Worm (Caenorhabditis elegans) whole organism, early embryonic: ENCODE measurements around the gene flp-25.

Experiments used
- B0310.2 ChIP-seq: sonication (generic microtip); optimal IDR thresholded peaks from 2 replicates; lab custom pipeline; 2016; ENCODE audit warnings: mild to moderate bottlenecking, missing genetic modification characterization, missing compliant biosample characterization
- F13C5.2 ChIP-seq: sonication (generic microtip); optimal IDR thresholded peaks from 2 replicates; lab custom pipeline; 2017; ENCODE audit warnings: mild to moderate bottlenecking, missing genetic modification characterization, inconsistent platforms, missing compliant biosample characterization
- aly-1 ChIP-seq: sonication (generic microtip); optimal IDR thresholded peaks from 2 replicates; lab custom pipeline; 2016; ENCODE audit warnings: missing genetic modification characterization, missing compliant biosample characterization
- ama-1 ChIP-seq: fragments of 150-350 bp; optimal IDR thresholded peaks from 2 replicates; lab custom pipeline; 2014
- ceh-13 ChIP-seq: fragments of 200-800 bp; sonication (Bioruptor generic); optimal IDR thresholded peaks from 2 replicates; lab custom pipeline; 2018; ENCODE audit warnings: mild to moderate bottlenecking, missing genetic modification characterization, missing compliant biosample characterization
- ceh-36 ChIP-seq: sonication (generic microtip); optimal IDR thresholded peaks from 2 replicates; lab custom pipeline; 2016; ENCODE audit warnings: missing genetic modification characterization, inconsistent platforms, missing compliant biosample characterization
- ets-7 ChIP-seq: sonication (generic microtip); optimal IDR thresholded peaks from 2 replicates; lab custom pipeline; 2016; ENCODE audit warnings: missing genotype, missing genetic modification characterization, missing compliant biosample characterization
- flt-1 ChIP-seq: fragments of 200-800 bp; sonication (Bioruptor generic); IDR thresholded peaks from 2 replicates; pipeline ENCODE4 v1.3.6; 2022; ENCODE audit warnings: missing genetic modification characterization, missing compliant biosample characterization
- hmbx-1 ChIP-seq: sonication (generic microtip); optimal IDR thresholded peaks from 2 replicates; lab custom pipeline; 2016; ENCODE audit warnings: mild to moderate bottlenecking, missing genetic modification characterization, missing compliant biosample characterization
- hmg-4 ChIP-seq: fragments of 200-800 bp; sonication (Bioruptor generic); optimal IDR thresholded peaks from 2 replicates; lab custom pipeline; 2018; ENCODE audit warnings: mild to moderate bottlenecking, missing genetic modification characterization, missing compliant biosample characterization
- hnd-1 ChIP-seq: sonication (generic microtip); optimal IDR thresholded peaks from 2 replicates; lab custom pipeline; 2016; ENCODE audit warnings: missing genetic modification characterization, missing compliant biosample characterization
- pes-1 ChIP-seq: fragments of 200-800 bp; sonication (Bioruptor generic); IDR thresholded peaks from 2 replicates; pipeline ENCODE4 v1.3.6; 2022; ENCODE audit warnings: missing genetic modification reagents, missing genetic modification characterization, missing compliant biosample characterization
- scrt-1 ChIP-seq: fragments of 200-800 bp; sonication (Bioruptor generic); IDR thresholded peaks from 2 replicates; pipeline ENCODE4 v1.3.6; 2022; ENCODE audit warnings: missing genetic modification characterization, missing compliant biosample characterization
- sea-1 ChIP-seq: fragments of 200-800 bp; sonication (Bioruptor generic); conservative IDR thresholded peaks from 2 replicates; pipeline ENCODE4 v1.3.6; 2022; ENCODE audit warnings: missing genetic modification characterization, missing compliant biosample characterization
- tbx-11 ChIP-seq: fragments of 200-800 bp; sonication (Bioruptor generic); IDR thresholded peaks from 2 replicates; pipeline ENCODE4 v1.3.6; 2022; ENCODE audit warnings: missing genetic modification characterization, missing compliant biosample characterization
- tbx-37 ChIP-seq: fragments of 200-800 bp; sonication (Bioruptor generic); conservative IDR thresholded peaks from 2 replicates; pipeline ENCODE4 v1.3.6; 2022; ENCODE audit warnings: missing genetic modification reagents, missing genetic modification characterization, missing compliant biosample characterization
- tra-4 ChIP-seq: sonication (generic microtip); optimal IDR thresholded peaks from 2 replicates; lab custom pipeline; 2017; ENCODE audit warnings: missing genetic modification characterization, missing compliant biosample characterization

Gene flp-25

ce11 chrIII:9326528-9326927 is 34.8 kb upstream of the flp-25 start:
- TF ChIP-seq sea-1 (GFP tag; lab: Robert Waterston, UW) (no peak), hmbx-1 (no peak), scrt-1 (no peak), tbx-11 (GFP tag; lab: Robert Waterston, UW) (no peak), ets-7 (tag; lab: Kevin White, UChicago) (no peak), ama-1 (lab: Kevin White, UChicago) (no peak), ceh-13 (GFP tag; lab: Kevin White, UChicago) (no peak)

ce11 chrIII:9327910-9328309 is 33.4 kb upstream of the flp-25 start:
- no peak for TF ChIP-seq scrt-1
- no peak for TF ChIP-seq ceh-36 (tag; lab: Kevin White, UChicago)
- no peak for TF ChIP-seq pes-1 (GFP tag; lab: Robert Waterston, UW)
- no peak for TF ChIP-seq hnd-1 (tag; lab: Kevin White, UChicago)
- no peak for TF ChIP-seq B0310.2
- no peak for TF ChIP-seq tbx-11 (GFP tag; lab: Robert Waterston, UW)
- TF ChIP-seq tbx-37 (GFP tag; lab: Robert Waterston, UW) = no peak
- no peak for TF ChIP-seq flt-1 (GFP tag; lab: Robert Waterston, UW)
- no peak for TF ChIP-seq F13C5.2 (tag; lab: Kevin White, UChicago)
- no peak for TF ChIP-seq ceh-13 (GFP tag; lab: Kevin White, UChicago)
- TF ChIP-seq ets-7 (tag; lab: Kevin White, UChicago) = no peak
- no peak for TF ChIP-seq tra-4 (tag; lab: Kevin White, UChicago)
- no peak for TF ChIP-seq hmg-4
- no peak for TF ChIP-seq aly-1
- no peak for TF ChIP-seq sea-1 (GFP tag; lab: Robert Waterston, UW)
- no peak for TF ChIP-seq ama-1 (lab: Kevin White, UChicago)

ce11 chrIII:9328732-9329131 is 32.6 kb upstream of the flp-25 start:
- TF ChIP-seq ama-1 (lab: Kevin White, UChicago) (no peak), hmbx-1 (no peak), ceh-36 (tag; lab: Kevin White, UChicago) (no peak), F13C5.2 (tag; lab: Kevin White, UChicago) (no peak), hnd-1 (tag; lab: Kevin White, UChicago) (no peak), tbx-11 (GFP tag; lab: Robert Waterston, UW) (no peak), scrt-1 (no peak), pes-1 (GFP tag; lab: Robert Waterston, UW) (no peak)

- TF ChIP-seq ceh-36 (tag; lab: Kevin White, UChicago) (no peak), hmbx-1 (no peak), ama-1 (lab: Kevin White, UChicago) (no peak), ceh-13 (GFP tag; lab: Kevin White, UChicago) (no peak), tbx-11 (GFP tag; lab: Robert Waterston, UW) (no peak), aly-1 (no peak), tra-4 (tag; lab: Kevin White, UChicago) (no peak), tbx-37 (GFP tag; lab: Robert Waterston, UW) (no peak), pes-1 (GFP tag; lab: Robert Waterston, UW) (no peak), ets-7 (tag; lab: Kevin White, UChicago) (no peak)
These were observed 32.1 kb upstream of the flp-25 start, which contains the start of gene C40H1.3 for ce11 chrIII:9329266-9329665. C40H1.3 (minus strand) TSS chrIII:9329366.

ce11 chrIII:9329790-9330366 is 31.4 kb upstream of the flp-25 start, which contains the start of gene ttr-5:
ttr-5 (plus strand) TSS chrIII:9330316.
- TF ChIP-seq F13C5.2 (tag; lab: Kevin White, UChicago) (no peak), tbx-11 (GFP tag; lab: Robert Waterston, UW) (no peak), ceh-13 (GFP tag; lab: Kevin White, UChicago) (no peak), aly-1 (no peak), hmg-4 (no peak), B0310.2 (no peak), ets-7 (tag; lab: Kevin White, UChicago) (no peak), flt-1 (GFP tag; lab: Robert Waterston, UW) (no peak), hnd-1 (tag; lab: Kevin White, UChicago) (no peak), pes-1 (GFP tag; lab: Robert Waterston, UW) (no peak), ceh-36 (tag; lab: Kevin White, UChicago) (no peak), tbx-37 (GFP tag; lab: Robert Waterston, UW) (no peak), tra-4 (tag; lab: Kevin White, UChicago) (no peak), hmbx-1 (no peak)

ce11 chrIII:9331084-9331564 is 30.2 kb upstream of the flp-25 start, which contains the start of gene ufc-1:
ufc-1 (plus strand) TSS chrIII:9331514.
- TF ChIP-seq aly-1 = no peak
- no peak for TF ChIP-seq tbx-37 (GFP tag; lab: Robert Waterston, UW)
- TF ChIP-seq F13C5.2 (tag; lab: Kevin White, UChicago) = no peak
- no peak for TF ChIP-seq B0310.2
- TF ChIP-seq ets-7 (tag; lab: Kevin White, UChicago) = no peak
- TF ChIP-seq hmg-4 = no peak
- no peak for TF ChIP-seq ceh-13 (GFP tag; lab: Kevin White, UChicago)
- TF ChIP-seq tra-4 (tag; lab: Kevin White, UChicago) = no peak
- no peak for TF ChIP-seq pes-1 (GFP tag; lab: Robert Waterston, UW)
- TF ChIP-seq ama-1 (lab: Kevin White, UChicago) = no peak

- TF ChIP-seq B0310.2 (no peak), ceh-13 (GFP tag; lab: Kevin White, UChicago) (no peak), tra-4 (tag; lab: Kevin White, UChicago) (no peak), scrt-1 (no peak), pes-1 (GFP tag; lab: Robert Waterston, UW) (no peak), sea-1 (GFP tag; lab: Robert Waterston, UW) (no peak), ama-1 (lab: Kevin White, UChicago) (no peak)
These were observed 27.2 kb upstream of the flp-25 start, which contains the start of gene elo-4 for ce11 chrIII:9334174-9334573. elo-4 (minus strand) TSS chrIII:9334274.
